Worm (Caenorhabditis elegans) whole organism, early embryonic: ENCODE measurements around the gene Y46G5A.8.

ENCODE experiments used
- B0310.2 ChIP-seq: sonication (generic microtip); optimal IDR thresholded peaks from 2 replicates; lab custom pipeline; 2016; ENCODE audit warnings: mild to moderate bottlenecking, missing genetic modification characterization, missing compliant biosample characterization
- F13C5.2 ChIP-seq: sonication (generic microtip); optimal IDR thresholded peaks from 2 replicates; lab custom pipeline; 2017; ENCODE audit warnings: mild to moderate bottlenecking, missing genetic modification characterization, inconsistent platforms, missing compliant biosample characterization
- aly-1 ChIP-seq: sonication (generic microtip); optimal IDR thresholded peaks from 2 replicates; lab custom pipeline; 2016; ENCODE audit warnings: missing genetic modification characterization, missing compliant biosample characterization
- ama-1 ChIP-seq: fragments of 150-350 bp; optimal IDR thresholded peaks from 2 replicates; lab custom pipeline; 2014
- ceh-13 ChIP-seq: fragments of 200-800 bp; sonication (Bioruptor generic); optimal IDR thresholded peaks from 2 replicates; lab custom pipeline; 2018; ENCODE audit warnings: mild to moderate bottlenecking, missing genetic modification characterization, missing compliant biosample characterization
- ceh-36 ChIP-seq: sonication (generic microtip); optimal IDR thresholded peaks from 2 replicates; lab custom pipeline; 2016; ENCODE audit warnings: missing genetic modification characterization, inconsistent platforms, missing compliant biosample characterization
- ets-7 ChIP-seq: sonication (generic microtip); optimal IDR thresholded peaks from 2 replicates; lab custom pipeline; 2016; ENCODE audit warnings: missing genotype, missing genetic modification characterization, missing compliant biosample characterization
- flt-1 ChIP-seq: fragments of 200-800 bp; sonication (Bioruptor generic); IDR thresholded peaks from 2 replicates; pipeline ENCODE4 v1.3.6; 2022; ENCODE audit warnings: missing genetic modification characterization, missing compliant biosample characterization
- hmbx-1 ChIP-seq: sonication (generic microtip); optimal IDR thresholded peaks from 2 replicates; lab custom pipeline; 2016; ENCODE audit warnings: mild to moderate bottlenecking, missing genetic modification characterization, missing compliant biosample characterization
- hmg-4 ChIP-seq: fragments of 200-800 bp; sonication (Bioruptor generic); optimal IDR thresholded peaks from 2 replicates; lab custom pipeline; 2018; ENCODE audit warnings: mild to moderate bottlenecking, missing genetic modification characterization, missing compliant biosample characterization
- hnd-1 ChIP-seq: sonication (generic microtip); optimal IDR thresholded peaks from 2 replicates; lab custom pipeline; 2016; ENCODE audit warnings: missing genetic modification characterization, missing compliant biosample characterization
- pes-1 ChIP-seq: fragments of 200-800 bp; sonication (Bioruptor generic); IDR thresholded peaks from 2 replicates; pipeline ENCODE4 v1.3.6; 2022; ENCODE audit warnings: missing genetic modification reagents, missing genetic modification characterization, missing compliant biosample characterization
- scrt-1 ChIP-seq: fragments of 200-800 bp; sonication (Bioruptor generic); IDR thresholded peaks from 2 replicates; pipeline ENCODE4 v1.3.6; 2022; ENCODE audit warnings: missing genetic modification characterization, missing compliant biosample characterization
- sea-1 ChIP-seq: fragments of 200-800 bp; sonication (Bioruptor generic); conservative IDR thresholded peaks from 2 replicates; pipeline ENCODE4 v1.3.6; 2022; ENCODE audit warnings: missing genetic modification characterization, missing compliant biosample characterization
- tbx-11 ChIP-seq: fragments of 200-800 bp; sonication (Bioruptor generic); IDR thresholded peaks from 2 replicates; pipeline ENCODE4 v1.3.6; 2022; ENCODE audit warnings: missing genetic modification characterization, missing compliant biosample characterization
- tbx-37 ChIP-seq: fragments of 200-800 bp; sonication (Bioruptor generic); conservative IDR thresholded peaks from 2 replicates; pipeline ENCODE4 v1.3.6; 2022; ENCODE audit warnings: missing genetic modification reagents, missing genetic modification characterization, missing compliant biosample characterization
- tra-4 ChIP-seq: sonication (generic microtip); optimal IDR thresholded peaks from 2 replicates; lab custom pipeline; 2017; ENCODE audit warnings: missing genetic modification characterization, missing compliant biosample characterization

The Y46G5A.8 gene

ce11 chrII:12797211-12797794 is 41.2 kb downstream of the Y46G5A.8 start:
- no peak for TF ChIP-seq sea-1 (GFP tag; lab: Robert Waterston, UW)
- no peak for TF ChIP-seq ceh-36 (tag; lab: Kevin White, UChicago)
- TF ChIP-seq hmbx-1, result no peak
- no peak for TF ChIP-seq tra-4 (tag; lab: Kevin White, UChicago)
- no peak for TF ChIP-seq aly-1 (tag; lab: Kevin White, UChicago)
- no peak for TF ChIP-seq hmg-4 (GFP tag; lab: Kevin White, UChicago)
- TF ChIP-seq hnd-1 (tag; lab: Kevin White, UChicago), result no peak
- no peak for TF ChIP-seq F13C5.2 (tag; lab: Kevin White, UChicago)
- TF ChIP-seq scrt-1 (GFP tag; lab: Robert Waterston, UW), result no peak

- TF ChIP-seq flt-1 (GFP tag; lab: Robert Waterston, UW), result no peak
- TF ChIP-seq ets-7 (tag; lab: Kevin White, UChicago), result no peak
- no peak for TF ChIP-seq aly-1 (tag; lab: Kevin White, UChicago)
- no peak for TF ChIP-seq sea-1 (GFP tag; lab: Robert Waterston, UW)
- TF ChIP-seq hmbx-1, result no peak
- no peak for TF ChIP-seq hnd-1 (tag; lab: Kevin White, UChicago)
- TF ChIP-seq tbx-11 (GFP tag; lab: Robert Waterston, UW), result no peak
- TF ChIP-seq F13C5.2 (tag; lab: Kevin White, UChicago), result no peak
- TF ChIP-seq hmg-4 (GFP tag; lab: Kevin White, UChicago), result no peak
- no peak for TF ChIP-seq scrt-1 (GFP tag; lab: Robert Waterston, UW)
- no peak for TF ChIP-seq tra-4 (tag; lab: Kevin White, UChicago)
- no peak for TF ChIP-seq pes-1 (GFP tag; lab: Robert Waterston, UW)
- no peak for TF ChIP-seq ama-1 (lab: Kevin White, UChicago)
- TF ChIP-seq B0310.2, result no peak
- TF ChIP-seq ceh-13 (GFP tag; lab: Kevin White, UChicago), result no peak
These were observed 42.7 kb downstream of the Y46G5A.8 start for ce11 chrII:12798814-12799213.

DNA sequence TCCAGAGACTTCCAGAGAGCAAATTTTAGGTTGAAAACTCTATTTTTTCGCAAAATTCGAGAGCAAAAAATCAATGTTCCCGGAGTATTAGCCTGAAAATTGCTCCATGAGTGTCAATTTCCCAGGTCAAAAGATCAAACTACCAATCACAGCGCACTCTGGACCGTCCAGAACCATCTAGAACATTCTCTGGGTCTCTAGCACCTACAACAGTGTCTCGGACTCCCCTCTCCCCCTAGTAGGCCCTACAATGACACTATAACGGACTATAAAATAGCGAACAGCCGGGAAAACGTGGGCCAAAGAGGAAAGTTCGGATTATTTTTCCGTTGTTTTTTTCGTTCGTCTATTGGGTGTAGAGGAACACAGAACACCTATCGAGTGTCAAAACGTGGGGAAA is 43.2 kb downstream of the Y46G5A.8 start:
- TF ChIP-seq ets-7 (tag; lab: Kevin White, UChicago) (no peak), tra-4 (tag; lab: Kevin White, UChicago) (no peak), flt-1 (GFP tag; lab: Robert Waterston, UW) (no peak), pes-1 (GFP tag; lab: Robert Waterston, UW) (no peak), ceh-36 (tag; lab: Kevin White, UChicago) (no peak), tbx-37 (GFP tag; lab: Robert Waterston, UW) (no peak), ama-1 (lab: Kevin White, UChicago) (no peak), hnd-1 (tag; lab: Kevin White, UChicago) (no peak)

DNA sequence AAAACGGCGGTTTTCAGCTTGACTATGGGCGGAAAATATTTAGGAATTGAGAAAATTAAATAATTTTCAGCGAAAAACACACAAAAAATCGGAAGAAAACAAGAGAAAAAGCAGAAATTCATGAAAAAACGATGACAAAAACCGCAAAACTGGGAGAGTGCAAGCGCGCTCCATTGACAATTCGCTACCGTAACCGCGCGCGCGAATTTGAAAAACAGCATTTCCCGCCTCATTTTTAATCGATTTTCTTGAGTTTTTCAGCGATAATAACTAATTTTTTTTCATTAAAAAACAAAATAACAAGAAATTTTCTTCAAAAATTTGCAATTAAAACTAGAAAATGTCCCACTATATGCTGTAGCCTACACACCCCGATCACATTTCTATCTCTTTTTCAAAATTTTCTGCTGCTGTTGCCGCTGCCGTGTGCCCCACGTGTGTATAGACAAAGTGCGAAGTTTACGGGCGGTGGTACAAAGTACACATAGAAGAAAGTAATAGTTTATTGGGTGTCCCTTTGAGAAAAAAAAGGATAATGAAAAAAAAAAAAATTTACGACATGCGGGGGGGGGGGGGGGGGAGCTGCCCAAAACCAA is 43.9 kb downstream of the Y46G5A.8 start:
- TF ChIP-seq scrt-1 (GFP tag; lab: Robert Waterston, UW), result no peak
- no peak for TF ChIP-seq hmbx-1
- TF ChIP-seq tbx-11 (GFP tag; lab: Robert Waterston, UW), result no peak
- no peak for TF ChIP-seq B0310.2
- no peak for TF ChIP-seq flt-1 (GFP tag; lab: Robert Waterston, UW)

ce11 chrII:12805161-12805560 is 49.0 kb downstream of the Y46G5A.8 start, which contains the start of the genes Y46G5A.18 and Y46G5A.47:
TSS of gene Y46G5A.18 (minus strand) at chrII:12805261.
TSS of gene Y46G5A.47 (minus strand) at chrII:12805306.
- TF ChIP-seq sea-1 (GFP tag; lab: Robert Waterston, UW) (no peak), tbx-37 (GFP tag; lab: Robert Waterston, UW) (no peak), ama-1 (lab: Kevin White, UChicago) (no peak), hmbx-1 (no peak), ceh-13 (GFP tag; lab: Kevin White, UChicago) (no peak), pes-1 (GFP tag; lab: Robert Waterston, UW) (no peak), tbx-11 (GFP tag; lab: Robert Waterston, UW) (no peak), B0310.2 (no peak), ceh-36 (tag; lab: Kevin White, UChicago) (no peak), aly-1 (tag; lab: Kevin White, UChicago) (no peak)

DNA sequence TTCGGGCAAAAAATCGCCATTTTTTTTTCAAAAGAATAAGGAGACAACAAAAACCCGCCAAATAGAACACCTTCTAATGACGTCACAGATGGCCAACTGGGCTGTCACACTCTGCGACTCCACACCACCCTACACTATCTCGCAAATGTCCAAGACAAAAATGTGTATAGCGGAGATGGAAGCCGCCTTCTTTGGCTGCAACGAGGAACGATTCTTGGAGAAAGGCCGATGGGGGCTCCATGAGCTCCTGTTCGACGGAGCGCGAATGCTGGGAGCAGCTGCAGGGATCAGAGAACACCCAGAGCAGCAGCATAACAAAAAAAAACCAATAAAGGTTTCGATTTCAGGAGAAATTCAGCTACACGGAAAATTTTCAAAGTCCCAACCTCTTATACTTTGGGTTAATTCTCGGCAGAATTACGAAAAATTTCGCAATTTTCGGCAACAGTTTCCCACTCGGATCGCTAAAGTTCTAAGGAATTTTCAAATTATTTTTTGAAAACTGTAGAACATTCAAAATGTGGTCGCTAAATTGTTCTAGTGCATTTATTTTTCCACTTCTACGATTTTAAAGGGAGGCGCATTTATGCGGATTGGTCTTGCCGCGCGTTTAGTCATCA is 49.7 kb downstream of the Y46G5A.8 start:
- TF ChIP-seq F13C5.2 (tag; lab: Kevin White, UChicago) (no peak), aly-1 (tag; lab: Kevin White, UChicago) (no peak), flt-1 (GFP tag; lab: Robert Waterston, UW) (no peak), ceh-36 (tag; lab: Kevin White, UChicago) (no peak), hnd-1 (tag; lab: Kevin White, UChicago) (no peak), tbx-11 (GFP tag; lab: Robert Waterston, UW) (no peak), ets-7 (tag; lab: Kevin White, UChicago) (no peak), scrt-1 (GFP tag; lab: Robert Waterston, UW) (no peak), ama-1 (lab: Kevin White, UChicago) (no peak), hmbx-1 (no peak), ceh-13 (GFP tag; lab: Kevin White, UChicago) (no peak), pes-1 (GFP tag; lab: Robert Waterston, UW) (no peak), tra-4 (tag; lab: Kevin White, UChicago) (no peak), hmg-4 (GFP tag; lab: Kevin White, UChicago) (no peak)
